Fruit fly (Drosophila melanogaster) whole organism: ENCODE results near the gene beat-Vc.

Experiments
- CG8478 ChIP-seq: fragments of >200 bp; optimal IDR thresholded peaks from 2 replicates; lab custom pipeline; 2018; ENCODE audit warnings: inconsistent platforms
- Dll ChIP-seq: fragments of >200 bp; optimal IDR thresholded peaks from 2 replicates; lab custom pipeline; 2017
- EcR ChIP-seq, 2 experiments: fragments of >200 bp; optimal IDR thresholded peaks; 2 replicates each; lab custom pipeline; 2017; ENCODE audit warnings: missing biosample characterization in 2 of 2, missing genetic modification characterization in 2 of 2, missing genetic modification reagents in 2 of 2
- pan ChIP-seq: fragments of >200 bp; optimal IDR thresholded peaks from 2 replicates; lab custom pipeline; 2017
- psq ChIP-seq: fragments of >200 bp; optimal IDR thresholded peaks from 2 replicates; lab custom pipeline; 2017
- usp ChIP-seq: fragments of >200 bp; optimal IDR thresholded peaks from 2 replicates; lab custom pipeline; 2017; ENCODE audit warnings: missing biosample characterization, missing genetic modification characterization, mixed read lengths

dm6 chr3R:12783152-12783551 lies at the start of gene beat-Vc:
- TF ChIP-seq CG8478 (lab: Kevin White, UChicago): no peak
- no peak for TF ChIP-seq Dll (lab: Kevin White, UChicago)
- no peak for TF ChIP-seq psq
- TF ChIP-seq usp (GFP tag; lab: Kevin White, UChicago): no peak
- TF ChIP-seq EcR (GFP tag; optimal IDR thresholded peaks at IDR 0.05; lab: Kevin White, UChicago): no peak
- no peak for TF ChIP-seq pan (lab: Kevin White, UChicago)
